Fruit fly (Drosophila melanogaster) whole organism, embryonic: ENCODE data around the gene CG43447.

ENCODE experiments used
- Bgb ChIP-seq: fragments of 200-800 bp; sonication (Bioruptor generic); IDR thresholded peaks from 2 replicates; pipeline ENCODE4 v1.3.6; 2022; ENCODE audit warnings: missing biosample characterization, missing genetic modification characterization; ENCODE audit not compliant: partially characterized antibody
- CG11723 ChIP-seq: fragments of 200-800 bp; sonication (Bioruptor generic); optimal IDR thresholded peaks from 2 replicates; lab custom pipeline; 2017; ENCODE audit warnings: missing biosample characterization, mild to moderate bottlenecking, missing genetic modification characterization
- CG1233 ChIP-seq: fragments of 200-800 bp; sonication (Bioruptor generic); optimal IDR thresholded peaks from 4 replicates; lab custom pipeline; 2018; ENCODE audit warnings: missing biosample characterization, mild to moderate bottlenecking, missing genetic modification characterization
- CG15601 ChIP-seq: fragments of 200-800 bp; sonication (Bioruptor generic); optimal IDR thresholded peaks from 3 replicates; lab custom pipeline; 2019; ENCODE audit warnings: missing biosample characterization, mild to moderate bottlenecking, missing genetic modification characterization, moderate library complexity
- CG16815 ChIP-seq: fragments of 200-800 bp; sonication (Bioruptor generic); optimal IDR thresholded peaks from 3 replicates; lab custom pipeline; 2017; ENCODE audit warnings: missing biosample characterization, mild to moderate bottlenecking, missing genetic modification characterization
- CG17385 ChIP-seq: fragments of 200-800 bp; sonication (Bioruptor generic); optimal IDR thresholded peaks from 3 replicates; lab custom pipeline; 2018; ENCODE audit warnings: missing biosample characterization, mild to moderate bottlenecking, missing genetic modification characterization
- CG1832 ChIP-seq: fragments of 200-800 bp; sonication (Bioruptor generic); optimal IDR thresholded peaks from 2 replicates; lab custom pipeline; 2017; ENCODE audit warnings: missing biosample characterization, mild to moderate bottlenecking, missing genetic modification characterization, inconsistent platforms
- CG30403 ChIP-seq: fragments of 200-800 bp; sonication (Bioruptor generic); optimal IDR thresholded peaks from 3 replicates; lab custom pipeline; 2016; ENCODE audit warnings: missing biosample characterization, missing genetic modification characterization
- CG3065 ChIP-seq: fragments of 200-800 bp; sonication (Bioruptor generic); optimal IDR thresholded peaks from 2 replicates; lab custom pipeline; 2016; ENCODE audit warnings: missing biosample characterization, missing genetic modification characterization
- CG31441 ChIP-seq: fragments of 200-800 bp; sonication (Bioruptor generic); IDR thresholded peaks from 2 replicates; pipeline ENCODE4 v1.3.6; 2022; ENCODE audit warnings: missing biosample characterization, missing genetic modification characterization
- CG4424 ChIP-seq: fragments of 200-800 bp; sonication (Bioruptor generic); optimal IDR thresholded peaks from 3 replicates; lab custom pipeline; 2016; ENCODE audit warnings: missing biosample characterization, missing genetic modification characterization
- CG4617 ChIP-seq: fragments of 200-800 bp; sonication (Bioruptor generic); optimal IDR thresholded peaks from 3 replicates; lab custom pipeline; 2016; ENCODE audit warnings: missing biosample characterization, missing genetic modification characterization, borderline replicate concordance
- CG4820 ChIP-seq: fragments of 200-800 bp; sonication (Bioruptor generic); optimal IDR thresholded peaks from 3 replicates; lab custom pipeline; 2016; ENCODE audit warnings: missing biosample characterization, missing genetic modification characterization
- CG6813 ChIP-seq: fragments of 200-800 bp; sonication (Bioruptor generic); optimal IDR thresholded peaks from 2 replicates; lab custom pipeline; 2017; ENCODE audit warnings: missing biosample characterization, missing genetic modification characterization, mild to moderate bottlenecking, moderate library complexity, missing genetic modification reagents
- CG7271 ChIP-seq: fragments of 200-800 bp; sonication (Bioruptor generic); optimal IDR thresholded peaks from 2 replicates; lab custom pipeline; 2018; ENCODE audit warnings: missing biosample characterization, mild to moderate bottlenecking, missing genetic modification characterization, moderate library complexity
- CG8359 ChIP-seq: fragments of 200-800 bp; sonication (Bioruptor generic); optimal IDR thresholded peaks from 2 replicates; lab custom pipeline; 2017; ENCODE audit warnings: missing biosample characterization, mild to moderate bottlenecking, missing genetic modification characterization, borderline replicate concordance
- Dad ChIP-seq: fragments of 200-800 bp; sonication (Bioruptor generic); optimal IDR thresholded peaks from 3 replicates; lab custom pipeline; 2016; ENCODE audit warnings: missing biosample characterization, missing genetic modification characterization
- Doc2 ChIP-seq: fragments of 200-800 bp; sonication (Bioruptor generic); IDR thresholded peaks from 2 replicates; pipeline ENCODE4 v1.3.6; 2022; ENCODE audit warnings: missing biosample characterization, missing genetic modification characterization
- Dp ChIP-seq: fragments of 200-800 bp; sonication (Bioruptor generic); optimal IDR thresholded peaks from 2 replicates; lab custom pipeline; 2018; ENCODE audit warnings: missing biosample characterization, mild to moderate bottlenecking, missing genetic modification characterization, moderate library complexity
- Eip74EF ChIP-seq, 2 experiments: fragments of 200-800 bp in 1 of 2; fragments of >200 bp in 1 of 2; sonication (Bioruptor generic) in 1 of 2; optimal IDR thresholded peaks; 2 replicates each; lab custom pipeline; 2017 to 2019; ENCODE audit warnings: missing biosample characterization in 2 of 2, missing genetic modification characterization in 2 of 2, mild to moderate bottlenecking in 1 of 2, moderate library complexity in 1 of 2
- Gsc ChIP-seq: fragments of 200-800 bp; sonication (Bioruptor generic); IDR thresholded peaks from 2 replicates; pipeline ENCODE4 v1.3.6; 2022; ENCODE audit warnings: missing biosample characterization, missing genetic modification characterization
- MBD-R2 ChIP-seq: fragments of 200-800 bp; sonication (Bioruptor generic); IDR thresholded peaks from 2 replicates; pipeline ENCODE4 v1.3.6; 2022; ENCODE audit warnings: missing biosample characterization, missing genetic modification characterization
- NC2α ChIP-seq: fragments of 200-800 bp; sonication (Bioruptor generic); optimal IDR thresholded peaks from 2 replicates; lab custom pipeline; 2016; ENCODE audit warnings: missing biosample characterization, missing genetic modification characterization
- Poxn ChIP-seq: fragments of 200-800 bp; sonication (Bioruptor generic); IDR thresholded peaks from 2 replicates; pipeline ENCODE4 v1.3.6; 2022; ENCODE audit warnings: missing biosample characterization, missing genetic modification characterization
- Scr ChIP-seq: fragments of 200-800 bp; sonication (Bioruptor generic); IDR thresholded peaks from 2 replicates; pipeline ENCODE4 v1.3.6; 2022; ENCODE audit warnings: missing biosample characterization, missing genetic modification characterization; ENCODE audit not compliant: partially characterized antibody
- Sox102F ChIP-seq: fragments of 200-800 bp; sonication (Bioruptor generic); optimal IDR thresholded peaks from 2 replicates; lab custom pipeline; 2018; ENCODE audit warnings: missing biosample characterization, mild to moderate bottlenecking, missing genetic modification characterization, moderate library complexity
- Spps ChIP-seq: fragments of 200-800 bp; sonication (Bioruptor generic); optimal IDR thresholded peaks from 2 replicates; lab custom pipeline; 2018; ENCODE audit warnings: missing biosample characterization, mild to moderate bottlenecking, missing genetic modification characterization
- Taf1 ChIP-seq: fragments of 200-800 bp; sonication (Bioruptor generic); IDR thresholded peaks from 2 replicates; pipeline ENCODE4 v1.3.6; 2022; ENCODE audit warnings: missing biosample characterization, missing genetic modification characterization
- Xbp1 ChIP-seq: fragments of 200-800 bp; sonication (Bioruptor generic); optimal IDR thresholded peaks from 3 replicates; lab custom pipeline; 2016; ENCODE audit warnings: missing biosample characterization, mild to moderate bottlenecking, missing genetic modification characterization
- az2 ChIP-seq: fragments of 200-800 bp; sonication (Bioruptor generic); optimal IDR thresholded peaks from 3 replicates; lab custom pipeline; 2016; ENCODE audit warnings: missing biosample characterization, missing genetic modification characterization
- cad ChIP-seq: fragments of >200 bp; optimal IDR thresholded peaks from 2 replicates; lab custom pipeline; 2017; ENCODE audit warnings: missing biosample characterization, missing genetic modification characterization
- cato ChIP-seq: fragments of 200-800 bp; sonication (Bioruptor generic); optimal IDR thresholded peaks from 2 replicates; lab custom pipeline; 2016; ENCODE audit warnings: missing biosample characterization, missing genetic modification characterization, borderline replicate concordance
- chn ChIP-seq: fragments of 200-800 bp; sonication (Bioruptor generic); optimal IDR thresholded peaks from 2 replicates; lab custom pipeline; 2016; ENCODE audit warnings: missing biosample characterization, missing genetic modification characterization
- corto ChIP-seq: fragments of 200-800 bp; sonication (Bioruptor generic); optimal IDR thresholded peaks from 2 replicates; lab custom pipeline; 2016; ENCODE audit warnings: missing biosample characterization, mild to moderate bottlenecking, missing genetic modification characterization, moderate library complexity
- en ChIP-seq: fragments of 200-800 bp; sonication (Bioruptor generic); optimal IDR thresholded peaks from 2 replicates; lab custom pipeline; 2016; ENCODE audit warnings: missing biosample characterization, missing genetic modification characterization
- esg ChIP-seq: fragments of 200-800 bp; sonication (Bioruptor generic); conservative IDR thresholded peaks from 2 replicates; pipeline ENCODE4 v1.3.6; 2022; ENCODE audit warnings: missing biosample characterization, missing genetic modification characterization
- gcm ChIP-seq: fragments of 200-800 bp; sonication (Bioruptor generic); optimal IDR thresholded peaks from 2 replicates; lab custom pipeline; 2019; ENCODE audit warnings: missing biosample characterization, mild to moderate bottlenecking, missing genetic modification characterization, moderate library complexity
- grau ChIP-seq: fragments of 200-800 bp; optimal IDR thresholded peaks from 3 replicates; lab custom pipeline; 2019; ENCODE audit warnings: missing biosample characterization, mild to moderate bottlenecking, missing genetic modification characterization, moderate library complexity
- grn ChIP-seq: fragments of 200-800 bp; sonication (Bioruptor generic); optimal IDR thresholded peaks from 3 replicates; lab custom pipeline; 2017; ENCODE audit warnings: missing biosample characterization, missing genetic modification characterization
- gro ChIP-seq: fragments of 200-800 bp; sonication (Bioruptor generic); optimal IDR thresholded peaks from 2 replicates; lab custom pipeline; 2016; ENCODE audit warnings: missing biosample characterization, missing genetic modification characterization
- kay ChIP-seq: fragments of 200-800 bp; sonication (Bioruptor generic); optimal IDR thresholded peaks from 2 replicates; lab custom pipeline; 2016; ENCODE audit warnings: missing biosample characterization, missing genetic modification characterization
- klu ChIP-seq: fragments of 200-800 bp; sonication (Bioruptor generic); IDR thresholded peaks from 2 replicates; pipeline ENCODE4 v1.3.6; 2022; ENCODE audit warnings: missing biosample characterization, missing genetic modification characterization
- knrl ChIP-seq: fragments of 200-800 bp; sonication (Bioruptor generic); IDR thresholded peaks from 3 replicates; pipeline ENCODE4 v1.3.6; 2022; ENCODE audit warnings: missing biosample characterization, missing genetic modification characterization; ENCODE audit not compliant: partially characterized antibody
- luna ChIP-seq: fragments of 200-800 bp; sonication (Bioruptor generic); optimal IDR thresholded peaks from 2 replicates; lab custom pipeline; 2016; ENCODE audit warnings: missing biosample characterization, missing genetic modification characterization
- pros ChIP-seq: fragments of 200-800 bp; sonication (Bioruptor generic); optimal IDR thresholded peaks from 3 replicates; lab custom pipeline; 2019; ENCODE audit warnings: missing biosample characterization, mild to moderate bottlenecking, missing genetic modification characterization, moderate library complexity
- repo ChIP-seq: fragments of 200-800 bp; sonication (Bioruptor generic); optimal IDR thresholded peaks from 2 replicates; lab custom pipeline; 2016; ENCODE audit warnings: missing biosample characterization, missing genetic modification characterization
- sima ChIP-seq: fragments of 200-800 bp; sonication (Bioruptor generic); optimal IDR thresholded peaks from 2 replicates; lab custom pipeline; 2016; ENCODE audit warnings: missing biosample characterization, missing genetic modification characterization
- ssp ChIP-seq: fragments of 200-800 bp; sonication (Bioruptor generic); IDR thresholded peaks from 2 replicates; pipeline ENCODE4 v1.3.6; 2022; ENCODE audit warnings: missing biosample characterization, missing genetic modification characterization
- sug ChIP-seq: fragments of 200-800 bp; optimal IDR thresholded peaks from 2 replicates; lab custom pipeline; 2019; ENCODE audit warnings: missing biosample characterization, mild to moderate bottlenecking, missing genetic modification characterization, moderate library complexity
- tup ChIP-seq: fragments of 200-800 bp; sonication (Bioruptor generic); optimal IDR thresholded peaks from 2 replicates; lab custom pipeline; 2016; ENCODE audit warnings: missing biosample characterization, mild to moderate bottlenecking, missing genetic modification characterization, moderate library complexity
- vvl ChIP-seq: fragments of 200-800 bp; sonication (Bioruptor generic); IDR thresholded peaks from 2 replicates; pipeline ENCODE4 v1.3.6; 2022; ENCODE audit warnings: missing biosample characterization, missing genetic modification characterization

CG43447 gene

dm6 chr3R:27440628-27441027, 516 bp downstream of the CG43447 start, which contains the start of gene CG44290 (continued):
- TF ChIP-seq Spps (tag; lab: Kevin White, UChicago) (peak; percentile 60), kay (GFP tag; lab: Kevin White, UChicago) (peak; percentile 20), CG1233 (no peak), pros (peak; percentile 95), Bgb (no peak), cad (GFP tag; lab: Kevin White, UChicago) (no peak), grau (peak; percentile 31), CG30403 (GFP tag; lab: Kevin White, UChicago) (peak; percentile 31), CG31441 (peak; percentile 80), Gsc (no peak), Sox102F (GFP tag; lab: Kevin White, UChicago) (peak; percentile 30), gro (GFP tag; lab: Kevin White, UChicago) (no peak), luna (GFP tag; lab: Kevin White, UChicago) (no peak), Dp (no peak), repo (no peak), klu (GFP tag; lab: Robert Waterston, UW) (no peak), CG11723 (GFP tag; lab: Kevin White, UChicago) (no peak), CG4617 (GFP tag; lab: Kevin White, UChicago) (peak; percentile 13), CG4820 (peak; percentile 36), knrl (GFP tag; lab: Robert Waterston, UW) (no peak), cato (GFP tag; lab: Kevin White, UChicago) (no peak), Taf1 (GFP tag; lab: Robert Waterston, UW) (no peak), CG3065 (no peak), sug (tag; lab: Kevin White, UChicago) (no peak), vvl (GFP tag; lab: Robert Waterston, UW) (peak; percentile 65), CG1832 (GFP tag; lab: Kevin White, UChicago) (no peak), esg (GFP tag; lab: Robert Waterston, UW) (peak; percentile 29; the same call in 1 of the 2 replicates), CG4424 (peak; percentile 65), CG7271 (no peak), Doc2 (no peak), Scr (no peak), CG16815 (GFP tag; lab: Kevin White, UChicago) (peak; percentile 29), MBD-R2 (no peak), Xbp1 (GFP tag; lab: Kevin White, UChicago) (peak; percentile 29), corto (no peak), CG6813 (GFP tag; lab: Kevin White, UChicago) (no peak), CG17385 (GFP tag; lab: Kevin White, UChicago) (peak; percentile 23), ssp (GFP tag; lab: Robert Waterston, UW) (peak; percentile 44; the same call in 1 of the 2 replicates), Poxn (no peak), CG15601 (tag; lab: Kevin White, UChicago) (peak; percentile 21), tup (GFP tag; lab: Kevin White, UChicago) (no peak), gcm (GFP tag; lab: Kevin White, UChicago) (peak; percentile 47), NC2α (GFP tag; lab: Kevin White, UChicago) (no peak), grn (GFP tag; lab: Kevin White, UChicago) (peak; percentile 90), CG8359 (GFP tag; lab: Kevin White, UChicago) (no peak), Eip74EF (GFP tag; optimal IDR thresholded peaks at IDR 0.05; lab: Kevin White, UChicago) (peak in 1 of 2 experiments; percentile 21), az2 (GFP tag; lab: Kevin White, UChicago) (peak; percentile 20), en (GFP tag; lab: Kevin White, UChicago) (no peak), chn (GFP tag; lab: Kevin White, UChicago) (peak; percentile 9), Dad (GFP tag; lab: Kevin White, UChicago) (no peak), sima (GFP tag; lab: Kevin White, UChicago) (no peak)
